Worm (Caenorhabditis elegans) whole organism, mixed stage, embryonic: ENCODE data around the gene ttr-35.
A peak's percentile ranks its signal among the peaks of the same experiment; 100 is the strongest.

Experiments used
- bed-3 ChIP-seq: fragments of 200-800 bp; sonication (Bioruptor generic); optimal IDR thresholded peaks from 3 replicates; lab custom pipeline; 2018; ENCODE audit warnings: mild to moderate bottlenecking, missing genetic modification characterization, moderate library complexity, missing compliant biosample characterization
- blmp-1 ChIP-seq: fragments of 150-350 bp; optimal IDR thresholded peaks from 2 replicates; lab custom pipeline; 2014; ENCODE audit warnings: missing biosample characterization, missing genetic modification characterization
- ceh-43 ChIP-seq: fragments of 200-800 bp; sonication (Bioruptor generic); optimal IDR thresholded peaks from 2 replicates; lab custom pipeline; 2018; ENCODE audit warnings: mild to moderate bottlenecking, missing genetic modification characterization, moderate library complexity, missing compliant biosample characterization
- ceh-83 ChIP-seq: fragments of 200-800 bp; sonication (Bioruptor generic); optimal IDR thresholded peaks from 2 replicates; lab custom pipeline; 2018; ENCODE audit warnings: mild to moderate bottlenecking, missing genetic modification characterization, missing compliant biosample characterization
- ces-1 ChIP-seq: fragments of 150-350 bp; optimal IDR thresholded peaks from 2 replicates; lab custom pipeline; 2014; ENCODE audit warnings: missing biosample characterization, missing genetic modification reagents, missing genetic modification characterization
- cnd-1 ChIP-seq: fragments of 200-800 bp; sonication (Bioruptor generic); optimal IDR thresholded peaks from 2 replicates; lab custom pipeline; 2018; ENCODE audit warnings: mild to moderate bottlenecking, missing genetic modification characterization, missing compliant biosample characterization
- drap-1 ChIP-seq: fragments of 200-800 bp; sonication (Bioruptor generic); optimal IDR thresholded peaks from 3 replicates; lab custom pipeline; 2018; ENCODE audit warnings: mild to moderate bottlenecking, missing genetic modification characterization, missing compliant biosample characterization
- elt-1 ChIP-seq: sonication (generic microtip); optimal IDR thresholded peaks from 2 replicates; lab custom pipeline; 2017; ENCODE audit warnings: missing genetic modification characterization, mild to moderate bottlenecking, missing compliant biosample characterization, antibody characterized with exemption, moderate library complexity, borderline replicate concordance; ENCODE audit not compliant: insufficient read depth
- elt-3 ChIP-seq: fragments of 150-350 bp; optimal IDR thresholded peaks from 2 replicates; lab custom pipeline; 2014; ENCODE audit warnings: missing biosample characterization, missing genetic modification characterization
- flh-1 ChIP-seq: fragments of 200-800 bp; sonication (Bioruptor generic); optimal IDR thresholded peaks from 2 replicates; lab custom pipeline; 2018; ENCODE audit warnings: mild to moderate bottlenecking, missing genetic modification characterization, moderate library complexity, missing compliant biosample characterization
- ham-2 ChIP-seq: fragments of 200-800 bp; sonication (Bioruptor generic); optimal IDR thresholded peaks from 2 replicates; lab custom pipeline; 2018; ENCODE audit warnings: mild to moderate bottlenecking, missing genetic modification characterization, missing compliant biosample characterization
- hlh-1 ChIP-seq: fragments of 150-350 bp; optimal IDR thresholded peaks from 2 replicates; lab custom pipeline; 2014; ENCODE audit warnings: missing biosample characterization, missing genetic modification reagents, missing genetic modification characterization
- lin-13 ChIP-seq: fragments of 150-350 bp; optimal IDR thresholded peaks from 2 replicates; lab custom pipeline; 2014; ENCODE audit warnings: missing biosample characterization, missing genetic modification characterization
- lin-32 ChIP-seq: fragments of 200-800 bp; sonication (Bioruptor generic); optimal IDR thresholded peaks from 2 replicates; lab custom pipeline; 2018; ENCODE audit warnings: mild to moderate bottlenecking, missing genetic modification characterization, missing compliant biosample characterization
- lsy-2 ChIP-seq: fragments of 150-350 bp; optimal IDR thresholded peaks from 2 replicates; lab custom pipeline; 2014; ENCODE audit warnings: missing biosample characterization, missing genetic modification characterization
- mab-5 ChIP-seq: fragments of 150-350 bp; optimal IDR thresholded peaks from 2 replicates; lab custom pipeline; 2014; ENCODE audit warnings: missing biosample characterization, missing genetic modification characterization
- mep-1 ChIP-seq: fragments of 150-350 bp; optimal IDR thresholded peaks from 2 replicates; lab custom pipeline; 2017; ENCODE audit warnings: missing biosample characterization, missing genetic modification reagents, missing genetic modification characterization, inconsistent platforms
- mls-2 ChIP-seq: sonication (generic microtip); optimal IDR thresholded peaks from 2 replicates; lab custom pipeline; 2016; ENCODE audit warnings: mild to moderate bottlenecking, missing genetic modification characterization, moderate library complexity, missing compliant biosample characterization
- nhr-12 ChIP-seq: fragments of 150-350 bp; optimal IDR thresholded peaks from 2 replicates; lab custom pipeline; 2014; ENCODE audit warnings: missing biosample characterization, missing genetic modification characterization
- nhr-2 ChIP-seq: fragments of 150-350 bp; optimal IDR thresholded peaks from 2 replicates; lab custom pipeline; 2014; ENCODE audit warnings: missing biosample characterization, missing genetic modification characterization
- nhr-237 ChIP-seq: fragments of 150-350 bp; optimal IDR thresholded peaks from 2 replicates; lab custom pipeline; 2014; ENCODE audit warnings: missing biosample characterization, missing genetic modification characterization
- nhr-28 ChIP-seq: fragments of 150-350 bp; optimal IDR thresholded peaks from 2 replicates; lab custom pipeline; 2014; ENCODE audit warnings: missing biosample characterization, missing genetic modification characterization
- nhr-76 ChIP-seq: sonication (generic microtip); optimal IDR thresholded peaks from 2 replicates; lab custom pipeline; 2017; ENCODE audit warnings: missing biosample characterization, missing genetic modification characterization
- pha-4 ChIP-seq: fragments of 150-350 bp; optimal IDR thresholded peaks from 2 replicates; lab custom pipeline; 2018; ENCODE audit warnings: missing biosample characterization, missing genetic modification reagents, missing genetic modification characterization
- snpc-4 ChIP-seq: fragments of 150-350 bp; optimal IDR thresholded peaks from 2 replicates; lab custom pipeline; 2014; ENCODE audit warnings: missing biosample characterization, missing genetic modification characterization
- unc-120 ChIP-seq: sonication (generic microtip); optimal IDR thresholded peaks from 2 replicates; lab custom pipeline; 2017; ENCODE audit warnings: missing genetic modification characterization, missing compliant biosample characterization; ENCODE audit not compliant: poor library complexity, severe bottlenecking
- unc-62 ChIP-seq: fragments of 150-350 bp; optimal IDR thresholded peaks from 2 replicates; lab custom pipeline; 2014; ENCODE audit warnings: missing biosample characterization, missing genetic modification reagents, missing genetic modification characterization
- zip-8 ChIP-seq: fragments of 150-350 bp; optimal IDR thresholded peaks from 2 replicates; lab custom pipeline; 2014; ENCODE audit warnings: missing biosample characterization, missing genetic modification characterization
- ztf-11 ChIP-seq: fragments of 150-350 bp; optimal IDR thresholded peaks from 2 replicates; lab custom pipeline; 2014; ENCODE audit warnings: missing biosample characterization, missing genetic modification characterization

The ttr-35 gene

ce11 chrX:6536701-6537279 lies 24.7 kb downstream of the ttr-35 start, which contains the start of gene ilys-5:
Gene ilys-5 (minus strand): TSS chrX:6536840.
- TF ChIP-seq lin-32 (no peak), flh-1 (GFP tag; lab: Kevin White, UChicago) (no peak), unc-120 (tag; lab: Kevin White, UChicago) (no peak), unc-62 (GFP tag; lab: Kevin White, UChicago) (no peak), bed-3 (GFP tag; lab: Kevin White, UChicago) (no peak), hlh-1 (no peak), pha-4 (tag; lab: Kevin White, UChicago) (no peak), nhr-2 (tag; lab: Kevin White, UChicago) (no peak), ces-1 (no peak), ztf-11 (tag; lab: Kevin White, UChicago) (no peak), snpc-4 (tag; lab: Kevin White, UChicago) (no peak), ceh-83 (GFP tag; lab: Kevin White, UChicago) (no peak), ceh-43 (GFP tag; lab: Kevin White, UChicago) (no peak), cnd-1 (tag; lab: Kevin White, UChicago) (no peak), ham-2 (GFP tag; lab: Kevin White, UChicago) (no peak), zip-8 (tag; lab: Kevin White, UChicago) (no peak)

ce11 chrX:6538068-6538467 lies 26.0 kb downstream of the ttr-35 start:
- TF ChIP-seq snpc-4 (tag; lab: Kevin White, UChicago) (no peak), nhr-76 (no peak), drap-1 (GFP tag; lab: Kevin White, UChicago) (no peak), nhr-28 (tag; lab: Kevin White, UChicago) (no peak), unc-120 (tag; lab: Kevin White, UChicago) (no peak), nhr-237 (no peak), nhr-2 (tag; lab: Kevin White, UChicago) (no peak), flh-1 (GFP tag; lab: Kevin White, UChicago) (no peak), mab-5 (tag; lab: Kevin White, UChicago) (no peak), nhr-12 (no peak), bed-3 (GFP tag; lab: Kevin White, UChicago) (no peak), mep-1 (no peak), hlh-1 (no peak), elt-3 (tag; lab: Kevin White, UChicago) (no peak), lsy-2 (tag; lab: Kevin White, UChicago) (no peak)

DNA sequence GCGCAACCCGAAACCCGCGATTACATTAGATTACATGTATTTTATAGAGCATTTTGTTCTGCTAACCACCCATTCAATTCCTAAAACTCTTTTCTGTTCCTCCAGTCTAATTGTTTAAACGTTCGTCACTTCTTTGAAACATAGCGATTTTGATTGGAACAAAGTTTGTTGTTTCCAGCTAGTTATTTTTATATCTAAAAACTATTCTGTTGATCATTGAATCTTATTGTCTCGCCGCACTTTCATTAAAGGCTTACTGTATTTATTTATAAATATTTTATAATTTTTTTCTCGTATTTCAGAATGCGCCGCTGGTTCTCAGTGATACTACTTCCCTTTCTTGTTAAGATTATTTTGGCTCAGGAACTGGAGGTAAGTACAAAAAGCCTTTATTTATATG lies 30.6 kb downstream of the ttr-35 start, which contains the start of gene T14E8.2:
TSS of gene T14E8.2 (plus strand) at position 301 of the 400 bp plus-strand sequence.
- TF ChIP-seq unc-62 (GFP tag; lab: Kevin White, UChicago) (no peak), ces-1 (peak; percentile 70)

DNA sequence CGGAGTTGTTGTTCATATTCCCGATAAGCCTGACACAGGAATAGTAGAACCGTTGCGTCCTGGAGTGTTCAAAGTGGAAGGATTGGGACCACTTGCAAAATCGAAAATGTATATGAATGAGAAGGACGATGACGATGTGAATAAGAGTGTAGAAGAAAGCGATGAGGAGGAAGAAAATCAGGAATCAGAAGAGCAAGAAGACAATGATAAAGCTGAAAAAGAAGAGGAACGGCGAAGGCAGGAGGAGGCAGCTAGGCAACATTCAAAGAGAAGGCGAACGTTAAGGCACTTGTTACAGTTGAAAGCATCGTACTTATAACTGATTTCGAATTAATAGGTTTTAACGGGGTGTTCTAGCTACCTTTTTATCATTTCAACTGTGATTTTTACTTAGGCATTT lies 31.6 kb downstream of the ttr-35 start:
- TF ChIP-seq elt-1 (tag; lab: Kevin White, UChicago) (no peak), nhr-28 (tag; lab: Kevin White, UChicago) (no peak), hlh-1 (no peak), lin-13 (tag; lab: Kevin White, UChicago) (no peak), flh-1 (GFP tag; lab: Kevin White, UChicago) (no peak), elt-3 (tag; lab: Kevin White, UChicago) (no peak), ces-1 (no peak), mls-2 (tag; lab: Kevin White, UChicago) (no peak), unc-120 (tag; lab: Kevin White, UChicago) (no peak), ham-2 (GFP tag; lab: Kevin White, UChicago) (no peak), lsy-2 (tag; lab: Kevin White, UChicago) (no peak), nhr-12 (no peak), blmp-1 (tag; lab: Kevin White, UChicago) (no peak), snpc-4 (tag; lab: Kevin White, UChicago) (no peak)

- TF ChIP-seq nhr-237: no peak
- no peak for TF ChIP-seq flh-1 (GFP tag; lab: Kevin White, UChicago)
- TF ChIP-seq blmp-1 (tag; lab: Kevin White, UChicago): no peak
- no peak for TF ChIP-seq elt-1 (tag; lab: Kevin White, UChicago)
- TF ChIP-seq unc-120 (tag; lab: Kevin White, UChicago): no peak
- no peak for TF ChIP-seq mep-1
- no peak for TF ChIP-seq lin-32
- TF ChIP-seq nhr-76: no peak
- no peak for TF ChIP-seq nhr-28 (tag; lab: Kevin White, UChicago)
- no peak for TF ChIP-seq ztf-11 (tag; lab: Kevin White, UChicago)
- no peak for TF ChIP-seq mab-5 (tag; lab: Kevin White, UChicago)
- no peak for TF ChIP-seq mls-2 (tag; lab: Kevin White, UChicago)
- TF ChIP-seq zip-8 (tag; lab: Kevin White, UChicago): no peak
- no peak for TF ChIP-seq drap-1 (GFP tag; lab: Kevin White, UChicago)
- no peak for TF ChIP-seq ceh-83 (GFP tag; lab: Kevin White, UChicago)
Measured at ce11 chrX:6551073-6551652, 39.1 kb downstream of the ttr-35 start.
